Fruit fly (Drosophila melanogaster) Kc167 (cell line): ENCODE data around the gene CG12725.

Experiments
- Sin3A ChIP-seq: fragments of >200 bp; optimal IDR thresholded peaks from 2 replicates; lab custom pipeline; 2018; ENCODE audit warnings: missing external identifiers
- h ChIP-seq: fragments of >200 bp; optimal IDR thresholded peaks from 3 replicates; lab custom pipeline; 2018; ENCODE audit warnings: missing external identifiers
- psq ChIP-seq: fragments of >200 bp; optimal IDR thresholded peaks from 2 replicates; lab custom pipeline; 2017; ENCODE audit warnings: missing external identifiers
- ttk ChIP-seq: sonication (Bioruptor generic); optimal IDR thresholded peaks from 2 replicates; lab custom pipeline; 2017; ENCODE audit warnings: missing external identifiers

dm6 chrX:13403962-13404830 is 1.5 kb upstream of the CG12725 start, which contains the start of gene GstT4:
- TF ChIP-seq Sin3A (no peak), h (lab: Kevin White, UChicago) (no peak), ttk (no peak), psq (lab: Kevin White, UChicago) (peak; percentile 73)
